Fruit fly (Drosophila melanogaster) whole organism, wandering third instar larva: ENCODE data around the gene ninaB.
A peak's percentile ranks its signal among the peaks of the same experiment; 100 is the strongest.

Experiments used
- Abd-B ChIP-seq: fragments of >200 bp; optimal IDR thresholded peaks from 2 replicates; lab custom pipeline; 2017; ENCODE audit warnings: missing biosample characterization, missing genetic modification characterization
- CG32264 ChIP-seq: fragments of 200-800 bp; sonication (Bioruptor generic); optimal IDR thresholded peaks from 2 replicates; lab custom pipeline; 2016; ENCODE audit warnings: missing biosample characterization, missing genetic modification characterization
- CG9705 ChIP-seq: fragments of 200-800 bp; sonication (Bioruptor generic); optimal IDR thresholded peaks from 2 replicates; lab custom pipeline; 2018; ENCODE audit warnings: missing biosample characterization, mild to moderate bottlenecking, missing genetic modification characterization
- Dfd ChIP-seq: fragments of >200 bp; optimal IDR thresholded peaks from 2 replicates; lab custom pipeline; 2017; ENCODE audit warnings: missing biosample characterization, missing genetic modification characterization
- Dif ChIP-seq: fragments of 200-275, 200-300 bp; sonication (Bioruptor generic); optimal IDR thresholded peaks from 2 replicates; lab custom pipeline; 2018; ENCODE audit warnings: missing biosample characterization, missing genetic modification characterization; ENCODE audit not compliant: partially characterized antibody
- GATAd ChIP-seq: sonication (Bioruptor generic); optimal IDR thresholded peaks from 2 replicates; lab custom pipeline; 2016; ENCODE audit warnings: missing biosample characterization, missing genetic modification characterization
- HLH106 ChIP-seq: fragments of 200-800 bp; optimal IDR thresholded peaks from 3 replicates; lab custom pipeline; 2019; ENCODE audit warnings: missing biosample characterization, mild to moderate bottlenecking, missing genetic modification characterization, moderate library complexity
- Hnf4 ChIP-seq: fragments of 200-800 bp; sonication (Bioruptor generic); optimal IDR thresholded peaks from 2 replicates; lab custom pipeline; 2016; ENCODE audit warnings: missing biosample characterization, mild to moderate bottlenecking, missing genetic modification characterization
- Hr78 ChIP-seq: fragments of >200 bp; optimal IDR thresholded peaks from 2 replicates; lab custom pipeline; 2017; ENCODE audit warnings: missing biosample characterization, missing genetic modification characterization
- Hr83 ChIP-seq: fragments of 200-300 bp; sonication (Bioruptor generic); optimal IDR thresholded peaks from 2 replicates; lab custom pipeline; 2016; ENCODE audit warnings: missing biosample characterization, mild to moderate bottlenecking, missing genetic modification characterization, moderate library complexity; ENCODE audit not compliant: poor library complexity, severe bottlenecking
- Jra ChIP-seq: sonication (Bioruptor generic); optimal IDR thresholded peaks from 2 replicates; lab custom pipeline; 2016; ENCODE audit warnings: missing biosample characterization, missing genetic modification characterization
- Mio ChIP-seq: sonication (Bioruptor generic); optimal IDR thresholded peaks from 2 replicates; lab custom pipeline; 2016; ENCODE audit warnings: missing biosample characterization, missing genetic modification characterization
- Myc ChIP-seq: fragments of >200 bp; optimal IDR thresholded peaks from 2 replicates; lab custom pipeline; 2017
- N ChIP-seq: fragments of >200 bp; optimal IDR thresholded peaks from 2 replicates; lab custom pipeline; 2018; ENCODE audit warnings: missing biosample characterization, missing external identifiers, missing genetic modification characterization
- OdsH ChIP-seq: fragments of 200-800 bp; sonication (Bioruptor generic); optimal IDR thresholded peaks from 2 replicates; lab custom pipeline; 2016; ENCODE audit warnings: missing biosample characterization, mild to moderate bottlenecking, missing genetic modification characterization
- Rel ChIP-seq, 2 experiments: fragments of 200-800 bp; sonication (Bioruptor generic) in 1 of 2; optimal IDR thresholded peaks; 2 replicates in 1 of 2; 3 replicates in 1 of 2; lab custom pipeline; 2016 to 2019; ENCODE audit warnings: mild to moderate bottlenecking in 2 of 2, missing biosample characterization in 2 of 2, missing genetic modification characterization in 2 of 2, moderate library complexity in 1 of 2
- Sp1 ChIP-seq: fragments of 200-800 bp; sonication (Bioruptor generic); optimal IDR thresholded peaks from 3 replicates; lab custom pipeline; 2019; ENCODE audit warnings: missing biosample characterization, mild to moderate bottlenecking, missing genetic modification characterization, moderate library complexity
- Vsx2 ChIP-seq: fragments of 200-300, 225-300 bp; sonication (Bioruptor generic); optimal IDR thresholded peaks from 2 replicates; lab custom pipeline; 2018; ENCODE audit warnings: missing biosample characterization, missing genetic modification characterization; ENCODE audit not compliant: partially characterized antibody
- br ChIP-seq: fragments of 200-800 bp; sonication (Bioruptor generic); optimal IDR thresholded peaks from 2 replicates; lab custom pipeline; 2016; ENCODE audit warnings: missing biosample characterization, missing genetic modification characterization
- brk ChIP-seq: fragments of 200-800 bp; sonication (Bioruptor generic); optimal IDR thresholded peaks from 2 replicates; lab custom pipeline; 2016; ENCODE audit warnings: missing biosample characterization, mild to moderate bottlenecking, missing genetic modification characterization
- dl ChIP-seq, 2 experiments: fragments of 175-275, 200-275 bp in 1 of 2; fragments of 200-275 bp in 1 of 2; sonication (Bioruptor generic); optimal IDR thresholded peaks; lab custom pipeline; 2018; ENCODE audit warnings: mild to moderate bottlenecking in 2 of 2, missing biosample characterization in 2 of 2, missing genetic modification characterization in 2 of 2, moderate library complexity in 2 of 2; ENCODE audit not compliant: partially characterized antibody in 2 of 2, insufficient read depth in 1 of 2
- dmrt93B ChIP-seq: fragments of 200-800 bp; sonication (Bioruptor generic); optimal IDR thresholded peaks from 2 replicates; lab custom pipeline; 2018; ENCODE audit warnings: missing biosample characterization, mild to moderate bottlenecking, missing genetic modification characterization
- ey ChIP-seq: fragments of 200-800 bp; sonication (Bioruptor generic); optimal IDR thresholded peaks from 2 replicates; lab custom pipeline; 2016; ENCODE audit warnings: missing biosample characterization, missing genetic modification characterization
- foxo ChIP-seq, 2 experiments: fragments of 200-800 bp; sonication (Bioruptor generic); optimal IDR thresholded peaks; 2 replicates in 1 of 2; 3 replicates in 1 of 2; lab custom pipeline; 2016 to 2017; ENCODE audit warnings: missing biosample characterization in 2 of 2, missing genetic modification characterization in 2 of 2
- fru ChIP-seq: fragments of 200-800 bp; sonication (Bioruptor generic); optimal IDR thresholded peaks from 3 replicates; lab custom pipeline; 2016; ENCODE audit warnings: missing biosample characterization, mild to moderate bottlenecking, missing genetic modification characterization
- h ChIP-seq: fragments of 200-800 bp; sonication (Bioruptor generic); optimal IDR thresholded peaks from 3 replicates; lab custom pipeline; 2016; ENCODE audit warnings: missing biosample characterization, mild to moderate bottlenecking, missing genetic modification characterization
- pan ChIP-seq: fragments of >200 bp; optimal IDR thresholded peaks from 2 replicates; lab custom pipeline; 2017
- psq ChIP-seq: fragments of 200-800 bp; sonication (Bioruptor generic); optimal IDR thresholded peaks from 3 replicates; lab custom pipeline; 2017; ENCODE audit warnings: missing biosample characterization, mild to moderate bottlenecking, missing genetic modification characterization, moderate library complexity
- rgr ChIP-seq: fragments of 200-800 bp; sonication (Bioruptor generic); optimal IDR thresholded peaks from 3 replicates; lab custom pipeline; 2016; ENCODE audit warnings: missing biosample characterization, mild to moderate bottlenecking, missing genetic modification characterization
- sv ChIP-seq: fragments of 200-800 bp; sonication (Bioruptor generic); optimal IDR thresholded peaks from 3 replicates; lab custom pipeline; 2016; ENCODE audit warnings: missing biosample characterization, missing genetic modification characterization
- tai ChIP-seq: sonication (Bioruptor generic); optimal IDR thresholded peaks from 2 replicates; lab custom pipeline; 2016; ENCODE audit warnings: missing biosample characterization, missing genetic modification characterization
- usp ChIP-seq: fragments of >200 bp; optimal IDR thresholded peaks from 2 replicates; lab custom pipeline; 2017; ENCODE audit warnings: missing biosample characterization, missing genetic modification characterization
- woc ChIP-seq: sonication (Bioruptor generic); optimal IDR thresholded peaks from 2 replicates; lab custom pipeline; 2016; ENCODE audit warnings: missing biosample characterization, mild to moderate bottlenecking, missing genetic modification characterization

ninaB gene

dm6 chr3R:13660924-13661659, 39.3 kb upstream of the ninaB start, which contains the start of gene B52:
Gene B52, plus strand, starts transcription at chr3R:13661311.
- peak; percentile 75 for TF ChIP-seq br (GFP tag; lab: Kevin White, UChicago)
- TF ChIP-seq N, result peak; percentile 25
- peak; percentile 48 for TF ChIP-seq ey (GFP tag; lab: Kevin White, UChicago)
- peak; percentile 79 for TF ChIP-seq rgr (GFP tag; lab: Kevin White, UChicago)
- TF ChIP-seq sv (GFP tag; lab: Kevin White, UChicago), result peak; percentile 40
- no peak for TF ChIP-seq Abd-B (GFP tag; lab: Kevin White, UChicago)
- TF ChIP-seq Jra (GFP tag; lab: Kevin White, UChicago), result no peak
- no peak for TF ChIP-seq usp (GFP tag; lab: Kevin White, UChicago)
- TF ChIP-seq tai (GFP tag; lab: Kevin White, UChicago), result peak; percentile 49
- peak; percentile 30 for TF ChIP-seq psq
- peak; percentile 47 for TF ChIP-seq Dif (GFP tag; lab: Kevin White, UChicago)
- TF ChIP-seq Mio (GFP tag; lab: Kevin White, UChicago), result no peak
- peak in 1 of 2 experiments; percentile 35 for TF ChIP-seq foxo (GFP tag; optimal IDR thresholded peaks at IDR 0.05; lab: Kevin White, UChicago)
- TF ChIP-seq Myc (lab: Kevin White, UChicago), result peak; percentile 30
- TF ChIP-seq pan (lab: Kevin White, UChicago), result no peak
- peak; percentile 56 for TF ChIP-seq CG9705 (GFP tag; lab: Kevin White, UChicago)
- peak; percentile 75 for TF ChIP-seq Hr83 (GFP tag; lab: Kevin White, UChicago)
- TF ChIP-seq Hr78 (GFP tag; lab: Kevin White, UChicago), result no peak
- no peak for TF ChIP-seq dl (GFP tag; optimal IDR thresholded peaks at IDR 0.05; lab: Kevin White, UChicago; ENCODE audit: insufficient read depth in 1 of 2, partially characterized antibody in 2 of 2)
- TF ChIP-seq HLH106, result peak; percentile 30
- peak; percentile 37 for TF ChIP-seq fru (GFP tag; lab: Kevin White, UChicago)
- TF ChIP-seq OdsH (GFP tag; lab: Kevin White, UChicago), result peak; percentile 59
- peak; percentile 49 for TF ChIP-seq Hnf4 (GFP tag; lab: Kevin White, UChicago)
- TF ChIP-seq h (GFP tag; lab: Kevin White, UChicago), result peak; percentile 69
- no peak for TF ChIP-seq Rel (GFP tag; optimal IDR thresholded peaks at IDR 0.05; lab: Kevin White, UChicago)
- peak; percentile 35 for TF ChIP-seq Rel (tag; optimal IDR thresholded peaks at IDR 0.05; lab: Kevin White, UChicago)
- TF ChIP-seq woc, result peak; percentile 4
- peak; percentile 54 for TF ChIP-seq CG32264
- TF ChIP-seq dmrt93B (GFP tag; lab: Kevin White, UChicago), result peak; percentile 53
- peak; percentile 83 for TF ChIP-seq Sp1 (GFP tag; lab: Kevin White, UChicago)
- no peak for TF ChIP-seq Dfd
- TF ChIP-seq Vsx2 (GFP tag; lab: Kevin White, UChicago), result peak; percentile 5

DNA sequence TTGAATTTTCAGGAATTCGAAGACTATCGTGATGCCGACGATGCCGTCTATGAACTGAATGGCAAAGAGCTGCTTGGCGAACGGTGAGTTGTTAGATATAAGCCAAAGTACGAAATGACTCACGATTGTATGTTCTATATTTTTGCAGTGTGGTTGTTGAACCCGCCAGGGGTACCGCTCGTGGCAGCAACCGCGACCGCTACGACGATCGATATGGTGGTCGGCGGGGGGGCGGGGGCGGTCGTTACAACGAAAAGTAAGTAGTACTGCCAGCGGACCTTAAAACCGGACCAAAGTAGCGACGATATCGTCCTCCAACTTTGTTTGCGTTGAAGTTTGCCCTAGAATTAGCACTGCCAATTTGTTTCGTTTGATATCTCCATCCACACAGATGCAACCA, 38.2 kb upstream of the ninaB start:
- TF ChIP-seq Abd-B (GFP tag; lab: Kevin White, UChicago) (no peak), br (GFP tag; lab: Kevin White, UChicago) (no peak), ey (GFP tag; lab: Kevin White, UChicago) (no peak), h (GFP tag; lab: Kevin White, UChicago) (no peak), Rel (GFP tag; optimal IDR thresholded peaks at IDR 0.05; lab: Kevin White, UChicago) (no peak), Rel (tag; optimal IDR thresholded peaks at IDR 0.05; lab: Kevin White, UChicago) (no peak), Dfd (no peak), dl (GFP tag; optimal IDR thresholded peaks at IDR 0.05; lab: Kevin White, UChicago; ENCODE audit: insufficient read depth in 1 of 2, partially characterized antibody in 2 of 2) (no peak), GATAd (GFP tag; lab: Kevin White, UChicago) (no peak), brk (no peak), woc (no peak), Sp1 (GFP tag; lab: Kevin White, UChicago) (no peak)

DNA sequence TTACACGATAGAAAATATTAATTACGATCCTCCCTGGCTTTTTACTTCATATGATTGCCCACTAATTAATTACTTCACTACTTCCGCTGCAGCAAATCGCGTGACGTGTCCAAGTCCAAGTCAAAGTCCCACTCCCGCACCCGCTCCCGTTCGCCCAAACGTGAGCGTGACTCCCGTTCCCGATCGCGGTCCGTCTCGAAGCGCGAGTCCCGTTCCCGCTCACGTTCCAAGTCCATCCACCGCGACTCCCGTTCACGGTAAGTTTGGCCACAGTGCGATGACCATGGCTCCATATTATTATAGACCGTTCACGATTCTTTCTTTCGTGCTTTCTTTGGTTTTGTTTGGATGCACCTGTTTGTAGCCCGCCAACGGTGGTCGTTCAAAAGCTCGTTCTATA, 34.4 kb upstream of the ninaB start:
- TF ChIP-seq ey (GFP tag; lab: Kevin White, UChicago), result no peak
- no peak for TF ChIP-seq dmrt93B (GFP tag; lab: Kevin White, UChicago)
- TF ChIP-seq tai (GFP tag; lab: Kevin White, UChicago), result no peak
- no peak for TF ChIP-seq Rel (GFP tag; optimal IDR thresholded peaks at IDR 0.05; lab: Kevin White, UChicago)
- TF ChIP-seq Rel (tag; optimal IDR thresholded peaks at IDR 0.05; lab: Kevin White, UChicago), result no peak
- no peak for TF ChIP-seq Vsx2 (GFP tag; lab: Kevin White, UChicago)
- TF ChIP-seq GATAd (GFP tag; lab: Kevin White, UChicago), result no peak
- TF ChIP-seq, all 38 proteins: peak for 0
